Fruit fly (Drosophila melanogaster): ENCODE results near the gene RYa-R.

DNA sequence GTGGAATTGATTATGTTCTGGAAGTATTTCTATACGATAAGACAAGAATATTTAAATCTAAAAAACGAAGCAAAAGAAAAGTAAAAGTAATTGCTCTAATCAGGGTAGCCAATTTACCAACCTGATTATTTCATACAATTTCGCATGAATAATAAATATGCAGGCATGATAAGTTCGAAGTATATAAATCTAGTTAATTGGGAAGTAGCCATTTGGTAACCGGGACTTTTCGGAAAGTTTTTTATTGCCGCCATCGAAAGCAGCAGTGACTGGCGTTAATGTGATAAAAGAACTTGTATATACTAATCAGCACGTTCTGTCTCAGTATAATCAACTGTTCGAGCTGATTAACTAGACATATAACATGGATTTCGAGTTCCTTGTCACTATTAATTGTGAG is 6.0 kb downstream of the RYa-R start:
- TF ChIP-seq CG8478 (optimal IDR thresholded peaks at IDR 0.05) (no peak), EcR (GFP tag; optimal IDR thresholded peaks at IDR 0.05) (no peak)

Measured in whole organism.